Fruit fly (Drosophila melanogaster): Measurements from ENCODE around the gene CG33493.

Gene CG33493

DNA sequence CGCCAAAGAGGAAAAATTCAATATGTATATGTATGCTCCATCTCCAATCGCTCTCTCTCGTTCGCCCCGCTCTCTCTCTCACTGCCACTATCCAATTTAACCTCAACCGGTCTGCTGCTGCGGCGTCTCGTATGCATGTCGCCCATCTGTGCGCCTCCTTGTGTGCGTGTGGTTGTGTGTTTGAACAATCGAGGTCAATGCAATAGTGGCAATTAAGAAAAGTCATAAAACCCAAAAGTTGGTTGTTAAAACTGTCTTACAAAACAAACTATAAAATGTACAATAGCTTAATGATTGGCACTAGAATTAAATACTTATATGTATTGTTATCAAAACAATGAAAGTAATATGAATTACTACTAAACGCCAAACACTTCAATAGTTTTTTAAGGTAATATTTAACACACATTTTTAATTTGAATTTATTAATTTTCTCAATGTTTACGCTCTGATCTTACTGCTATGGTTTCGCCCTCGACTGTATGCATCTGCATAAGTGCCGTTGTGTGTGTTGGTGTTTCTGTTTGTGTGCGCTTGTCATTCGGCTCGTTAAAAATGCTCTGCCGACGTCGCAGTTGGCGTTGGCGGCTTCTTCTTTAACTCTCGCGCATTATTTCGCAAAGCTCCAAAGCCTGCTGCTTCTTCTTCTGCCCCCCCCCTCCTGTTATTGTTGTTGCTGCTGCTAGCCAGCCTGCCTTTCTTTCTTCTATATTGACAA lies 27.4 kb downstream of the CG33493 start:
- TF ChIP-seq psq (optimal IDR thresholded peaks at IDR 0.05) (no peak), Sin3A (optimal IDR thresholded peaks at IDR 0.05) (no peak), insv (optimal IDR thresholded peaks at IDR 0.05) (no peak), Myc (optimal IDR thresholded peaks at IDR 0.05) (no peak), ttk (optimal IDR thresholded peaks at IDR 0.05) (no peak), h (optimal IDR thresholded peaks at IDR 0.05) (no peak)

DNA sequence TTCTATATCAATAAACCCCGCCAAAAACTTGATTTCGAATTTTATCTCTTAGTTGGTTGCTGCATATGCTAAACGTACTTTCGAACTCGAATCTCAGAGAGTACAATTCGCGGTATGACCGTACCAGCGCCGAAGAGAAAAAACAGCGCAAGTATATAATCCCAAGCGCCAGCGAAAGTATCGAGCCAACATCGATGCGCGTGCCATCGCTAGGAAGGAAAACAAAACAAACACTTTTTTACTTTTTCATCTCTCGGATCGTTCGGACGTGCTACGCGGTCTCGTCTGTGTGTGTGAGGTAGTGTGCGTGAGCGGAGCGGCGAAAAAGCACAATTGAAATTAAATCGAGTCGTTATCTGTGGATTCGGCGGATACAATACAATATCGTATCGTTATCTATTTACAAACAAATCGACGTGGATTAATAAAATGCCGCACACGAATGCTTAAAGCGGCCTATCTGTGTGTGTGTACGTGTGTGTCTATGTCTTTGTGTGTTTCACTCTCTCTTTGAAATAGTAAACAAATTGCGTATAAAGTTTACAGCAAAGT lies 28.4 kb downstream of the CG33493 start, which contains the start of gene simj:
simj (plus strand) TSS at position 229 of the 552 bp plus-strand sequence.
- TF ChIP-seq ttk (optimal IDR thresholded peaks at IDR 0.05) (no peak), psq (optimal IDR thresholded peaks at IDR 0.05) (no peak), Sin3A (optimal IDR thresholded peaks at IDR 0.05) (no peak), h (optimal IDR thresholded peaks at IDR 0.05) (no peak), Myc (optimal IDR thresholded peaks at IDR 0.05) (no peak), insv (optimal IDR thresholded peaks at IDR 0.05) (no peak)

DNA sequence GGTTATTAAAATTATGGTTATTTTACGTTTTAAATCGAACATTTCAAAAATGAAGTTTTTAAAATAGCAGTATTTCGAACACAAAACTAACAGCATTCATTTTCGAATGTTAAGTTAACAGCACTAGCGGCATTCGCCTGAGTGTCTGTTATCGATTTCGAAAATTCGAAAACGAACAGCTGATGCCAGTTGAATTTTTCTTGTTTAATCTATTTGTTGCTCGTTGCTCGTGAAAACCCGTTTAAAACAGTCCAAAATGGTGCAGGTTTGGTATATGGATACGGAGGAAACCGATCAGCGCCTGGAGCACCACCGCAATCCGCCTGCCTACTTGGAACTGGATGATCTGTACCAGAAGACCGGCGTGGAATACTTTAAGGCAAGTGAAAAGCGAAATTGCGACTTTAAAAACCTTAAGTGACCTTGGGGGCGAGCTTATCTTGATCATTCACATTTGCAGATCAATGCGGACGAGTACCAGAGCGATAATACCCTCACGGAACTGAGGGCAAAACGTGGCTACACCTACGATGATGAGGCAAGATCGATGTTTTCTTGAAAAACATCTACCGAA lies 29.7 kb downstream of the CG33493 start, which contains the start of gene Adi1:
Adi1 (plus strand) TSS at position 187 of the 574 bp plus-strand sequence.
- TF ChIP-seq psq (optimal IDR thresholded peaks at IDR 0.05): no peak
- no peak for TF ChIP-seq ttk (optimal IDR thresholded peaks at IDR 0.05)
- TF ChIP-seq insv (optimal IDR thresholded peaks at IDR 0.05): no peak
- TF ChIP-seq Myc (optimal IDR thresholded peaks at IDR 0.05): no peak
- no peak for TF ChIP-seq Sin3A (optimal IDR thresholded peaks at IDR 0.05)
- TF ChIP-seq h (optimal IDR thresholded peaks at IDR 0.05): no peak

DNA sequence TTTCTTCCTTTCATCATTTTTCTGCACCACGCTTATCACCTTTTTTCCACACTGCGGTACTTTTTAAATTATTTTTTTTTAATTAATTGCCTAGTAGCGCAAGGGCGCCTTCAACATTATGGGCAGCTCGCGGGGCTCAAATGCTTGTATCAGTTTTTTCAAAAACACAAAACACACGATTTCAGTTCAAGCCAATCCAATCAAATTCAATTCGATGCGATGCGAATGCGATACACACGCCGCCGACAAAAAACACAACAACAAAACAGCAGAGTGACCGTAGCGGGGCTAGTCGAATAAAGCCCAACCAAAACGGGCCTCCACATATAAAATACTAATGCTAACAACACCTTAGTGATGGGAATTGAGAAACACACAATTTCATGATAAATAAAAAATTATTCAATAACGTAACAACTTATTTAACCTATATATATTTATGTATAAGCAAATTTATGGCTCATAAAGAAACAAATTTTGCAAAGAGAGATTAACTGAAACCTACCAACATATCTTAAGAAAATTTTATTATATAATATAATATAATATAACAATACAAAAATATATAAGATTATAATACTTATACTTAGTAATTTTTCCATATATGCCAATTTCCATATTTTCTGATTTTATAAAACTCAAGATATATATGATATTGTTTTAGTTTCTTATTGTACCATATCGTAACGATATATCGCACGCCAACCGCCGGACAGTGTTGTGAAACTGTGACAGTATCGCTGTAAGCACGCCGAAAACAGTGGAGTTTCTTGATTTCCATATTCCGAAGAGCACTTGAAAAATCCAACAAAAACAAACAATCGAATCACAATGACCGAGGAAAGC lies 32.0 kb downstream of the CG33493 start, which contains the start of the genes CG32066 and CG8003:
CG32066 (minus strand) TSS at position 270 of the 846 bp plus-strand sequence.
CG8003 (plus strand) TSS at position 732 of the 846 bp plus-strand sequence.
- no peak for TF ChIP-seq psq (optimal IDR thresholded peaks at IDR 0.05)
- no peak for TF ChIP-seq ttk (optimal IDR thresholded peaks at IDR 0.05)
- no peak for TF ChIP-seq insv (optimal IDR thresholded peaks at IDR 0.05)
- no peak for TF ChIP-seq Sin3A (optimal IDR thresholded peaks at IDR 0.05)
- no peak for TF ChIP-seq Myc (optimal IDR thresholded peaks at IDR 0.05)
- TF ChIP-seq h (optimal IDR thresholded peaks at IDR 0.05): no peak

DNA sequence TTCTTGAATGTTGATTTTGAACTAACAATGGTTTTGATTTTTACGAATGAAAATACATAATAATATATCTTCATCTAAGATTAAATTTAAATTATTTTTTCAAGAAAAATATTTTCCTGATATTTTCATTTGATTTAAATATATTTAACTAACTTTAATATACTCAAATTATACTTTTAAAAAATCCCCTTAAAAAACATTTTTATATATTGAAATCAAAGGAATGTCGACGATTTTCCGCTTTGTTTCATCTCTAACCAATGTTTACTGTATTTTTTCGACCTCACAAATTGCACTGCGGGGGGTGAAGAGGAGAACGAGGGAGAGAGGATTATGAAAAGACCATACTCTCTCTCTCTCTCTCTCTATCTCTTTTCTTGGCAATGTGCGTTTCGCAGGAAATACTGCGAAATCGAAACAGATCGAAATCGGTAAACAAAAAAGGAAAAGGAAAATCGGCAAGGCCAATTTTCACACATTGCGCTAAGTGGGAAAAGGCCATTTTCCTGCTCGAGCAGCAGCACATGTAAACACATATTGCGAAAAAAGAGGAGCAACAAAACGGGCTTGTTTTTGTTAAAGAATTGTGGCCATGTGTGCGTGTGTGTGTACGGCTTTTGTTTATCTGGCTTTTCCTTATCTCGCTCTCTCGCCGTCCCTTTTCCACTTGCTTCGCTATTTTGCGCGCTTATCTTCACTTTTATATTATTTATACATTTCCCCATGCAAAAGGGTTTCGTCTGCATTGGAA lies 32.8 kb downstream of the CG33493 start:
- TF ChIP-seq ttk (optimal IDR thresholded peaks at IDR 0.05) (no peak), h (optimal IDR thresholded peaks at IDR 0.05) (no peak), Myc (optimal IDR thresholded peaks at IDR 0.05) (no peak), Sin3A (optimal IDR thresholded peaks at IDR 0.05) (no peak), psq (optimal IDR thresholded peaks at IDR 0.05) (no peak), insv (optimal IDR thresholded peaks at IDR 0.05) (no peak)

DNA sequence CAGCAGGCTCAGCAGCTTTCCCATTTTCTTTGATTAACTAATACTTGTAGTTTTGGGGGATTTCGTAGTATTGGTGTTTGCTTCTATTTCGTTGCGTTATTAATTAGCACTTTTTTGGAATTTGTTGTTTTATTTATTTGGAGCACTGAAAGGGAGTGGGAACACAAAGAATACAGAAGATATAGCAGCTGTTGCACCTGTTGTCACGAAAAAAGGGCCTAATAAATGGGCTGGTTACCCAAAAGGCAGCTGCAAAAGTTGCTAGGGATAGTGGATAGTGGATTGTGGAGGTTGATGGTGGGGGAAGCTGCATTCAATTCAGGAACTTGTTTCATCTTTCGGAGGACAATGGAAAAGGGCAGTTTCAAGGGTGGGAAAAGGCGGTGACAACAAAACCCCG lies 33.4 kb downstream of the CG33493 start:
- TF ChIP-seq Myc (optimal IDR thresholded peaks at IDR 0.05) (no peak), psq (optimal IDR thresholded peaks at IDR 0.05) (no peak), ttk (optimal IDR thresholded peaks at IDR 0.05) (no peak), Sin3A (optimal IDR thresholded peaks at IDR 0.05) (no peak), h (optimal IDR thresholded peaks at IDR 0.05) (no peak), insv (optimal IDR thresholded peaks at IDR 0.05) (no peak)

DNA sequence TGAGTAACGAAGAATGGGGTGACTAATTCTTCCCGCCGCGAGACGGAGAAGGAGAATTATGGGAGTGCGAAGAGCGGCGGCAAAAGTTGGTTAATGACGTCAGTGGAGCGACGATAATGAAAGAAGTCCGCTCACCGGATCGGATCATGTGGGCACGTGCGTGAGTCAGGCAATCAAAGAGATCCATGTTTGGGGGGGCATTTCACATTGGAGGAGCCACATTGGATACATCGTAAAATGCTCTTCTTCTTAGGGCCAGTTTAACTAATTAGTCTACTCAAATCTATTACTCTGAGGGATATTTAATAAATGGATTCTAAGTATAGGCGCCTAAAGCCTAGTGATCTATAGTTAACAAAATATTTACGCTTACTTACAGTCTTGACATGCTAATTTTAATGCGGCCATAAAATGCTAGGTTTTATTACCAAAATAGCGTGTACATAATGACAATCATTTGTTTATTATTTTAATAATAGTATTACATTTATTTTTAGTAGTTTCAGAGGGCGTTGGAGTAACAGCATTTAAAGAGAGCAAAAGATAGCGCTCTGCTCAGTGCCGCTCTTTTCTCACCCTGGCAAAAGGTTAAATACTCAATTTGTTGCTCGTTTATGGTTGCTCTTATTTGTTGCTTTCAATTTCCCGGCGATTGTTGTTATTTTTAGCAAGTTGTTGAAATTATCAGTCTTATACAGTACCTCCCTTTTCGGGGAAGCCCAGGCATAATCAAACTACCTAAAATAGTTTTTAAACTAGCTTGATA lies 34.4 kb downstream of the CG33493 start:
- TF ChIP-seq ttk (optimal IDR thresholded peaks at IDR 0.05): no peak
- TF ChIP-seq insv (optimal IDR thresholded peaks at IDR 0.05): no peak

DNA sequence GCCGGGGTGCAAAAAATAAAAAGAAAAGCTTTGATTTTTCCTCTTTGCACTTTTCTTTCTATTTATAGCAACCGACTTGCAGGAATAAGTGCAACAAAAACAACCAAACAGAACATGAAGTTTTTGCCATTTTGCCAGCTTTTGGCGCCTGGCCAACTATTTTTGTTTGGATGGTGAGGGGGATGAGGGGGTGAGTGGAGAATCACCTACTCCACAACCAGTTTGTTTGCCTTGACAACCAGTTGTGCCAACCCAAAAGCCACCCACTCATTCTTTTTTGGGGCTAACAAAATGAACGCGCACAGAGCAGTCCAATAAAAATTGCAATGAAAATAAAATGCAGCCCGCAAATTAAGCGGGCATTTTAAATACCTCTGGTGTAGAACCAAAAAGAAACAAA lies 35.7 kb downstream of the CG33493 start:
- TF ChIP-seq insv (optimal IDR thresholded peaks at IDR 0.05): no peak
- no peak for TF ChIP-seq ttk (optimal IDR thresholded peaks at IDR 0.05)
- TF ChIP-seq Myc (optimal IDR thresholded peaks at IDR 0.05): no peak
- TF ChIP-seq h (optimal IDR thresholded peaks at IDR 0.05): no peak
- no peak for TF ChIP-seq psq (optimal IDR thresholded peaks at IDR 0.05)
- no peak for TF ChIP-seq Sin3A (optimal IDR thresholded peaks at IDR 0.05)

DNA sequence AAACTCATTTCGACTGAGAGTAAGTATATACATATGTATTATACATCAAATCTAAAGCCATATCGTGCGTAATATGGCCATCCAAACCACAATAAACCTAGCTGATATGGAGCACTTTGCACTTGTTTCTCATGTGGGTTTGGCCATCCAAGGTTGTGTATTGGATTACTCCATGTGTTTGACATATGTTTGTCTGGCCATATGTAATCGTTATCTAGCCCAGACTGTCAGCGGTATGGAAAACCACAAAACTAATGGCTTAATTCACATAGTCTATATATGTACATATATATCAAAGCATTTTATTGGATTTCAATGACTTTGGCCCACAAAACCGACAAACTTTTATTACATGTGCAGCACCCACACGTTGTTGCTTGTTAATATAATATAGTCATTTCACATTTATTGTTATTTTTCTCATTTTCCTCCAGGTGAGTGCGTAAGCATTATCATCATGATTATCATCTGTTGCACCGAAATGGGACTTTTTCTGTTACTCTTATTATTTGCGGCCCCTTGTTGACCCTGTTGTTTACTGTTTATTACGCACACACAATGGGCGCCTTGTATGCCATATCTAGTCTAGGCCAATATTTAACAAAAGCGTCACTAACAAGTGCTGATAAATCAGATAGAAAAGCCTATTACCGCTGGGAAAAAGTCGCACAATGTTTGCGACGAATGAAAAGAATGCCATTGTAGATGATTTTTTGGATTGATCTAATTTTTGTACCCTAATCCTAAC lies 36.3 kb downstream of the CG33493 start:
- TF ChIP-seq h (optimal IDR thresholded peaks at IDR 0.05) (no peak), psq (optimal IDR thresholded peaks at IDR 0.05) (no peak), Myc (optimal IDR thresholded peaks at IDR 0.05) (no peak), insv (optimal IDR thresholded peaks at IDR 0.05) (no peak), ttk (optimal IDR thresholded peaks at IDR 0.05) (no peak), Sin3A (optimal IDR thresholded peaks at IDR 0.05) (no peak)

DNA sequence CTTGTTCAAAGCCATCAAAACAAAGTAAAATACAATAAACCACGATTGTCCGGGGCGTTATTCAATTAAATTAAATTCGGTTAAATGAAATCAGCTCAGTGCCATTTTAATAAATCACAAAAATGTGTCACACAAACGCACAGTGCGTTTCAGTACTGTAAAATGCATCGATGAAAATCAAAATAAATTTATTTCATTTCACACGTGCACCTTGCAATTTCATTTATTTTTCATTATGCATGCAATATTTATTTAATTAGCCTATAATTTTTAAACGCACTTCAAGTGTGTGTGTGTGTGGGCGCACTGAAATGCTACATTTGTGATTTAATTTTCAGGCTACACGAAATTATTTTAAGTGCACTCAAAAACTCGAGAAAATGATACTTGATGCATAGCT lies 38.5 kb downstream of the CG33493 start:
- TF ChIP-seq psq (optimal IDR thresholded peaks at IDR 0.05) (no peak), h (optimal IDR thresholded peaks at IDR 0.05) (no peak), ttk (optimal IDR thresholded peaks at IDR 0.05) (no peak), insv (optimal IDR thresholded peaks at IDR 0.05) (no peak), Myc (optimal IDR thresholded peaks at IDR 0.05) (no peak), Sin3A (optimal IDR thresholded peaks at IDR 0.05) (no peak)

All from Kc167 (cell line).